Fruit fly (Drosophila melanogaster) S2 (cell line): ENCODE measurements around the gene CG15877.

Source experiments
- CG8478 ChIP-seq: fragments of >200 bp; optimal IDR thresholded peaks from 2 replicates; lab custom pipeline; 2018
- CTCF ChIP-seq, 2 experiments: fragments of >200 bp; optimal IDR thresholded peaks; 2 replicates each; lab custom pipeline; 2018

DNA sequence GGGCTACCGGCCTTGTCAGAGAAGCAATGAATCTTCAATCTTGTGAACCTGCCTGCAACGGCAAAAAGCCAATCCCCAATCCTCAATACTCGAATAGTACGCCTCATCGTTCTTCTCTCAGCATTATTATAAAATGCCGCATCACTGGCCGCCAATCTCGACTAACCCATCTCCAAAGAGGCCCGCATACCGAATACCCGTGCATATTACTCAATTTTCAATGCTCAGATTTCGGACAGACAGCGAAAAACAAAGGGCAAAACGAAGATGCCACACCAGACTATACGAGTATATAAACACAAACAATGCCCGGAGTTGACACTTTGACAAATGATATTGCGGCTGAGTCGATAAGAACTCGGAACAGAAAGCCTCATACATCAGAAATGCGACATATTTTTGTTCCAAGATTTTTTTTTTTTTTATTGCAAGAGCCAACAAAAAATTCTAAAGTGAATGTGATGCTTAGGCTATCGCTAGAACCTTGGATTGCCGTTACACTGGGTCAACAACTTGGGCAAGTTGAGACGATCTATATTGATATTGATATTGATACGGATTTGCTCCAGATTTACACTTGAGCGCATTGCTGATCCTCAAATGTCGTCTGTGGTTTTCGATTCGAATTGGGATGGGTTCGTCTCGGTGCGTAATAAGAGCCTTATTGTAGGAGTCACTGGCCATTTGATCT lies 15.5 kb upstream of the CG15877 start:
- TF ChIP-seq CG8478 (lab: Kevin White, UChicago) (no peak), CTCF (optimal IDR thresholded peaks at IDR 0.05; lab: Kevin White, UChicago) (no peak)
